Worm (Caenorhabditis elegans): ENCODE results near the gene fbxc-29.

DNA sequence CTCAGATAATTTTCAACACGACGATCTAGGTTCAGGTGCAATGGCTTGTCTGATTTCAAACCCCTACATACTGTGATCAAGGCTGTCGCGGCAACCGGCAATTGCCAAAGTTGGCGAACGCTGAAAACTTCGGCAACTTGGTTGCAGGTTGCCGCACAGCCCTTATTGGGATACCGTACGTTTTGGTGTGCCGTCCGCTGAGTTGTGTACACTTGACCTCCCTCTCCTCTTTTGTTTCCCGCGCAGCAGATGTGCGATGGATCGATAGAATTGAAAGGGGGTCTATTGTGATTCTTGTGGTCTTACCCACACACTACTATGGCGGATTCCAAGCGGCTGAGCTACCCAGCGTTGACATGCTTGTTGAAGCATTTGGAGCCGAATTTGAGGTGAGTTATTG, 44.3 kb downstream of the fbxc-29 start, which contains the start of the genes C32B5.18 and C32B5.7:
- TF ChIP-seq egl-27 (tag; optimal IDR thresholded peaks at IDR 0.05) (no peak), lin-11 (tag; optimal IDR thresholded peaks at IDR 0.05) (no peak), nhr-129 (tag; optimal IDR thresholded peaks at IDR 0.05) (no peak), unc-62 (GFP tag; optimal IDR thresholded peaks at IDR 0.05) (no peak), lsy-2 (tag; optimal IDR thresholded peaks at IDR 0.05) (no peak), mbf-1 (tag; optimal IDR thresholded peaks at IDR 0.05) (no peak), unc-39 (tag; optimal IDR thresholded peaks at IDR 0.05) (no peak), skn-1 (tag; optimal IDR thresholded peaks at IDR 0.05) (no peak), lin-13 (GFP tag; optimal IDR thresholded peaks at IDR 0.05) (no peak), sma-9 (GFP tag; optimal IDR thresholded peaks at IDR 0.05) (no peak), sma-9 (tag; optimal IDR thresholded peaks at IDR 0.05) (no peak), ceh-82 (tag; optimal IDR thresholded peaks at IDR 0.05) (no peak), nhr-12 (tag; optimal IDR thresholded peaks at IDR 0.05) (no peak)
